Fruit fly (Drosophila melanogaster) S2 (cell line): ENCODE measurements around the gene comm2.

Experiments
- CG8478 ChIP-seq: fragments of >200 bp; optimal IDR thresholded peaks from 2 replicates; lab custom pipeline; 2018
- CTCF ChIP-seq, 2 experiments: fragments of >200 bp; optimal IDR thresholded peaks; 2 replicates each; lab custom pipeline; 2018

The comm2 gene

dm6 chr3L:15662510-15662909 is 37.1 kb downstream of the comm2 start:
- TF ChIP-seq CG8478 (lab: Kevin White, UChicago), result no peak
- TF ChIP-seq CTCF (optimal IDR thresholded peaks at IDR 0.05; lab: Kevin White, UChicago), result no peak

DNA sequence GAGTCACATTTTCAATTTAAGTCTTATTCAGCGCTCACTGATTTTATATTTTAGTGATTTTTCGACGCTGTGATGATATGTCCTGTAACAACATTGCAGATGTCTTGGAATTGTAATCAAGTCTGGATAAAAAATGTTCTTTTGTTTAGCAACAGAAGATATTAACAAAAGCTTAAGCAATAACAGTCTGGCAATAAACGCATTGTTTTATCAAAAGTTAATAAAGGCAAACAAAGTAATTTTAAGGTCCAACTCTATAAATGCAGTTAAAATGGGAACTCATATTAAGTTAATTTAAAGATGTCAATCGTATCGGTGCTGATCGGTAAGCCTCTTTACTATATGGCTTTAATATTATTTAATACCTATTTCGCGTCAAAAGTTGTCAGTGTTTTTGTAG is 38.1 kb downstream of the comm2 start, which contains the start of gene CG43082:
Gene CG43082, plus strand, starts transcription at position 301 of the 400 bp plus-strand sequence.
- no peak for TF ChIP-seq CG8478 (lab: Kevin White, UChicago)
- TF ChIP-seq CTCF (optimal IDR thresholded peaks at IDR 0.05; lab: Kevin White, UChicago), result no peak

dm6 chr3L:15660915-15661314 is 38.7 kb downstream of the comm2 start, which contains the start of the genes Eig71Ej and Eig71Ek:
Gene Eig71Ej, minus strand, starts transcription at chr3L:15661015.
Gene Eig71Ek, plus strand, starts transcription at chr3L:15661248.
- no peak for TF ChIP-seq CTCF (optimal IDR thresholded peaks at IDR 0.05; lab: Kevin White, UChicago)
- no peak for TF ChIP-seq CG8478 (lab: Kevin White, UChicago)

- TF ChIP-seq CTCF (optimal IDR thresholded peaks at IDR 0.05; lab: Kevin White, UChicago) (no peak), CG8478 (lab: Kevin White, UChicago) (no peak)
These were observed 40.3 kb downstream of the comm2 start, which contains the start of the genes Eig71Eh and Eig71Ei for dm6 chr3L:15659341-15659740. Gene Eig71Eh, minus strand, starts transcription at chr3L:15659441. Gene Eig71Ei, plus strand, starts transcription at chr3L:15659707.

- TF ChIP-seq CG8478 (lab: Kevin White, UChicago) (no peak), CTCF (optimal IDR thresholded peaks at IDR 0.05; lab: Kevin White, UChicago) (no peak)
These were observed 42.4 kb downstream of the comm2 start, which contains the start of the genes Eig71Ef and Eig71Eg for dm6 chr3L:15657290-15657689. Gene Eig71Ef, minus strand, starts transcription at chr3L:15657390. Gene Eig71Eg, plus strand, starts transcription at chr3L:15657628.

DNA sequence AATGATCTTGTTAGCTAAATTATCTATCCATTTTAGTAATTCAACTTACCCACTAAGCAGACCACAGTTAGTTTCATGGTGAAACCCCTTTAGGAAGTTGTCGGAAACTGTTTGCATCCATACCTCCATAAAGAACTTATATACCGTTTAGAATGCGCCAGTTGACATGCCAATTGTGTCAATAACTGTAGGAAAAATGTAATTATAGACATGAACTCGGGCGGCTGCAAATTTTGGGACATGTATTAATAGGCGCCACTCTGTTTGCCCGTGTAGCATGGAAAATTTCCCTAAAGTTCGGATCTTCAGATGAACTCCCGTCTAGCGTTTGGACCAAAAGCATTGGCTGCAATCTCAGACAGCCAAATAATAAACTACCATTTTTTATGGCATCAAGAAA is 43.7 kb downstream of the comm2 start, which contains the start of gene Eig71Ee:
Gene Eig71Ee, minus strand, starts transcription at position 101 of the 400 bp plus-strand sequence.
- TF ChIP-seq CTCF (optimal IDR thresholded peaks at IDR 0.05; lab: Kevin White, UChicago), result no peak
- no peak for TF ChIP-seq CG8478 (lab: Kevin White, UChicago)

- TF ChIP-seq CG8478 (lab: Kevin White, UChicago) (no peak), CTCF (optimal IDR thresholded peaks at IDR 0.05; lab: Kevin White, UChicago) (no peak)
These were observed 47.5 kb downstream of the comm2 start, which contains the start of the genes Eig71Ec and Eig71Ed for dm6 chr3L:15652154-15652553. Gene Eig71Ec, minus strand, starts transcription at chr3L:15652254. Gene Eig71Ed, plus strand, starts transcription at chr3L:15652537.

- no peak for TF ChIP-seq CG8478 (lab: Kevin White, UChicago)
- no peak for TF ChIP-seq CTCF (optimal IDR thresholded peaks at IDR 0.05; lab: Kevin White, UChicago)
These were observed 49.1 kb downstream of the comm2 start, which contains the start of gene CG43084 for dm6 chr3L:15650552-15650951. Gene CG43084, plus strand, starts transcription at chr3L:15650852.

DNA sequence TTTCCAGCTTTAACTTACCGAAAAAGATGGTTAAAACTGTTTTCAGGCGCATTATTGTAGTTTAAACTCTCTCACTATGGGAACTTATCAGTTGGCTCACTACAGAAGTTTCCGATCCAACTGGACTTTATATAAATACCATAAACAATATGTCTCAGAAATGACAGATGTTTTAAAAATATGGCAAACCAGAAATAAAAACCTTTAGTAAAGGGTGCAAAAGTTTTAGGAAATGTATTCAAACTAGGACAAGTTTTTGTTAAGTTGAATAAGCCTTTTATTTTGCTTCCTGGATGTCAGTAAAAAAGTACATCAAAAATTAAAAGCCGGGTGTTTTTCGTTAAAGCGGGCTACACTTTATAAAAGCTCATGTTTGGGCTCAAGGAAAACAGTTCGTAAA is 50.1 kb downstream of the comm2 start, which contains the start of the genes Eig71Ea and Eig71Eb:
Gene Eig71Ea, minus strand, starts transcription at position 101 of the 400 bp plus-strand sequence.
Gene Eig71Eb, plus strand, starts transcription at position 376 of the 400 bp plus-strand sequence.
- TF ChIP-seq CG8478 (lab: Kevin White, UChicago) (no peak), CTCF (optimal IDR thresholded peaks at IDR 0.05; lab: Kevin White, UChicago) (no peak)

- no peak for TF ChIP-seq CTCF (optimal IDR thresholded peaks at IDR 0.05; lab: Kevin White, UChicago)
- no peak for TF ChIP-seq CG8478 (lab: Kevin White, UChicago)
These were observed 51.7 kb downstream of the comm2 start, which contains the start of the genes comm3 and CG43083 for dm6 chr3L:15647712-15648621. Gene comm3, minus strand, starts transcription at chr3L:15647762. Gene CG43083, plus strand, starts transcription at chr3L:15648571.
